Fruit fly (Drosophila melanogaster): ENCODE results near the gene pad.

pad gene

dm6 chr3R:16356863-16357215 is 14.7 kb downstream of the pad start, which contains the start of gene CG10311 (continued):
- 0 out of 2 replicates have a peak, but pooled peaks have one; percentile 9 for TF ChIP-seq CG10321 (GFP tag; IDR thresholded peaks at IDR 0.05)
- TF ChIP-seq Sox100B (GFP tag; optimal IDR thresholded peaks at IDR 0.05), result no peak
- no peak for TF ChIP-seq bab2 (GFP tag; optimal IDR thresholded peaks at IDR 0.05)
- TF ChIP-seq CG9215 (GFP tag; IDR thresholded peaks at IDR 0.05), result no peak
- TF ChIP-seq Deaf1 (tag; optimal IDR thresholded peaks at IDR 0.05), result peak; percentile 58
- peak; percentile 42 for TF ChIP-seq CG13296 (GFP tag; optimal IDR thresholded peaks at IDR 0.05)
- TF ChIP-seq schlank (tag; optimal IDR thresholded peaks at IDR 0.05), result no peak
- no peak for TF ChIP-seq CG8290 (GFP tag; optimal IDR thresholded peaks at IDR 0.05)
- peak in 1 of 2 experiments; percentile 50 for TF ChIP-seq CG8290 (tag; optimal IDR thresholded peaks at IDR 0.05)
- no peak for TF ChIP-seq CG11247 (GFP tag; IDR thresholded peaks at IDR 0.05)
- peak; percentile 51 for TF ChIP-seq CG13624 (GFP tag; optimal IDR thresholded peaks at IDR 0.05)
- TF ChIP-seq CG18599 (GFP tag; optimal IDR thresholded peaks at IDR 0.05), result no peak
- TF ChIP-seq Elba2 (GFP tag; optimal IDR thresholded peaks at IDR 0.05), result no peak
- TF ChIP-seq pzg (GFP tag; optimal IDR thresholded peaks at IDR 0.05), result no peak
- TF ChIP-seq inv (GFP tag; IDR thresholded peaks at IDR 0.05; ENCODE audit: partially characterized antibody), result peak; percentile 28; the same call in 1 of the 2 replicates
- TF ChIP-seq mirr (GFP tag; optimal IDR thresholded peaks at IDR 0.05), result peak; percentile 8

- TF ChIP-seq CG14710 (tag; optimal IDR thresholded peaks at IDR 0.05), result peak; percentile 66
- no peak for TF ChIP-seq CG9727 (GFP tag; optimal IDR thresholded peaks at IDR 0.05)
- peak; percentile 44 for TF ChIP-seq CG2712 (tag; optimal IDR thresholded peaks at IDR 0.05)
- no peak for TF ChIP-seq ttk (GFP tag; IDR thresholded peaks at IDR 0.05)
- TF ChIP-seq CG1603 (tag; optimal IDR thresholded peaks at IDR 0.05), result peak; percentile 86
- TF ChIP-seq Sin3A (optimal IDR thresholded peaks at IDR 0.05), result peak; percentile 27
- TF ChIP-seq CG43689 (GFP tag; IDR thresholded peaks at IDR 0.05), result no peak
- no peak for TF ChIP-seq CG34224 (GFP tag; IDR thresholded peaks at IDR 0.05; ENCODE audit: partially characterized antibody)
- TF ChIP-seq CG15479 (GFP tag; optimal IDR thresholded peaks at IDR 0.05), result peak; percentile 10
- peak; percentile 27 for TF ChIP-seq Abd-B (GFP tag; optimal IDR thresholded peaks at IDR 0.05)
- TF ChIP-seq CG16815 (GFP tag; optimal IDR thresholded peaks at IDR 0.05), result no peak
- peak; percentile 100 for TF ChIP-seq her (GFP tag; optimal IDR thresholded peaks at IDR 0.05)
- TF ChIP-seq stc (GFP tag; IDR thresholded peaks at IDR 0.05), result no peak
- TF ChIP-seq CG8478 (optimal IDR thresholded peaks at IDR 0.05), result no peak
- TF ChIP-seq dmrt99B (tag; optimal IDR thresholded peaks at IDR 0.05), result no peak
- TF ChIP-seq pzg (GFP tag; optimal IDR thresholded peaks at IDR 0.05), result peak; percentile 95
- TF ChIP-seq NC2β (GFP tag; optimal IDR thresholded peaks at IDR 0.05), result peak; percentile 20
- TF ChIP-seq CoRest (tag; optimal IDR thresholded peaks at IDR 0.05), result peak; percentile 35
- no peak for TF ChIP-seq Chrac-16 (GFP tag; optimal IDR thresholded peaks at IDR 0.05)
- peak; percentile 36 for TF ChIP-seq D19A (tag; optimal IDR thresholded peaks at IDR 0.05)
- TF ChIP-seq E2f1 (GFP tag; IDR thresholded peaks at IDR 0.05), result no peak
- TF ChIP-seq H15 (GFP tag; IDR thresholded peaks at IDR 0.05), result no peak
- no peak for TF ChIP-seq salm (tag; optimal IDR thresholded peaks at IDR 0.05)
- TF ChIP-seq B-H1 (GFP tag; IDR thresholded peaks at IDR 0.05), result no peak
- TF ChIP-seq run (tag; optimal IDR thresholded peaks at IDR 0.05), result no peak
- peak; percentile 97 for TF ChIP-seq CG4617 (GFP tag; optimal IDR thresholded peaks at IDR 0.05; ENCODE audit: borderline replicate concordance)
- peak; percentile 31 for TF ChIP-seq kay (GFP tag; optimal IDR thresholded peaks at IDR 0.05)
- peak; percentile 1 for TF ChIP-seq gcm (GFP tag; optimal IDR thresholded peaks at IDR 0.05)
- peak; percentile 62 for TF ChIP-seq YL-1 (GFP tag; optimal IDR thresholded peaks at IDR 0.05)
- TF ChIP-seq CG11504 (tag; optimal IDR thresholded peaks at IDR 0.05), result no peak
- TF ChIP-seq CG9797 (GFP tag; optimal IDR thresholded peaks at IDR 0.05), result peak; percentile 90
- TF ChIP-seq CG12659 (GFP tag; optimal IDR thresholded peaks at IDR 0.05), result peak; percentile 78
- TF ChIP-seq nmo (GFP tag; optimal IDR thresholded peaks at IDR 0.05), result peak; percentile 62
- peak; percentile 72 for TF ChIP-seq CG8924 (tag; optimal IDR thresholded peaks at IDR 0.05)
- no peak for TF ChIP-seq CG2202 (tag; optimal IDR thresholded peaks at IDR 0.05)
- no peak for TF ChIP-seq mam (GFP tag; optimal IDR thresholded peaks at IDR 0.05)
- peak; percentile 5 for TF ChIP-seq HmgD (GFP tag; optimal IDR thresholded peaks at IDR 0.05)
Measured at dm6 chr3R:16359098-16359497, 17.0 kb downstream of the pad start, which contains the start of gene CG17931. TSS of gene CG17931 (minus strand) at chr3R:16359466.
